Fruit fly (Drosophila melanogaster) whole organism, embryonic: ENCODE data around the gene Cdc42.

ENCODE experiments used
- CG10654 ChIP-seq: fragments of 200-800 bp; sonication (Bioruptor generic); optimal IDR thresholded peaks from 2 replicates; lab custom pipeline; 2016; ENCODE audit warnings: missing biosample characterization, missing genetic modification characterization
- CG10979 ChIP-seq: fragments of 200-800 bp; sonication (Bioruptor generic); optimal IDR thresholded peaks from 2 replicates; lab custom pipeline; 2018; ENCODE audit warnings: missing biosample characterization, mild to moderate bottlenecking, missing genetic modification characterization, moderate library complexity
- CG14710 ChIP-seq: fragments of 200-800 bp; sonication (Bioruptor generic); optimal IDR thresholded peaks from 3 replicates; lab custom pipeline; 2019; ENCODE audit warnings: missing biosample characterization, mild to moderate bottlenecking, missing genetic modification characterization, moderate library complexity
- CG15514 ChIP-seq: fragments of 200-800 bp; sonication (Bioruptor generic); optimal IDR thresholded peaks from 3 replicates; lab custom pipeline; 2017; ENCODE audit warnings: missing biosample characterization, missing genetic modification characterization, mild to moderate bottlenecking, moderate library complexity, missing genetic modification reagents
- CG17359 ChIP-seq: fragments of 200-800 bp; sonication (Bioruptor generic); optimal IDR thresholded peaks from 3 replicates; lab custom pipeline; 2018; ENCODE audit warnings: missing biosample characterization, mild to moderate bottlenecking, missing genetic modification characterization, moderate library complexity
- CG18764 ChIP-seq: fragments of 200-800 bp; sonication (Bioruptor generic); optimal IDR thresholded peaks from 3 replicates; lab custom pipeline; 2016; ENCODE audit warnings: missing biosample characterization, missing genetic modification characterization
- CG2202 ChIP-seq: fragments of 200-800 bp; sonication (Bioruptor generic); optimal IDR thresholded peaks from 2 replicates; lab custom pipeline; 2018; ENCODE audit warnings: missing biosample characterization, mild to moderate bottlenecking, missing genetic modification characterization
- CG32767 ChIP-seq: fragments of 200-800 bp; sonication (Bioruptor generic); IDR thresholded peaks from 2 replicates; pipeline ENCODE4 v1.3.6; 2022; ENCODE audit warnings: missing biosample characterization, missing genetic modification characterization
- CG34376 ChIP-seq: fragments of 200-800 bp; sonication (Bioruptor generic); optimal IDR thresholded peaks from 2 replicates; lab custom pipeline; 2018; ENCODE audit warnings: missing biosample characterization, mild to moderate bottlenecking, missing genetic modification characterization
- CG4820 ChIP-seq: fragments of 200-800 bp; sonication (Bioruptor generic); optimal IDR thresholded peaks from 3 replicates; lab custom pipeline; 2016; ENCODE audit warnings: missing biosample characterization, missing genetic modification characterization
- CG7987 ChIP-seq: fragments of 200-800 bp; sonication (Bioruptor generic); optimal IDR thresholded peaks from 2 replicates; lab custom pipeline; 2018; ENCODE audit warnings: missing biosample characterization, mild to moderate bottlenecking, missing genetic modification characterization, moderate library complexity
- CG8281 ChIP-seq: fragments of 200-800 bp; sonication (Bioruptor generic); optimal IDR thresholded peaks from 2 replicates; lab custom pipeline; 2018; ENCODE audit warnings: missing biosample characterization, mild to moderate bottlenecking, missing genetic modification characterization, moderate library complexity
- CG8359 ChIP-seq: fragments of 200-800 bp; sonication (Bioruptor generic); optimal IDR thresholded peaks from 2 replicates; lab custom pipeline; 2017; ENCODE audit warnings: missing biosample characterization, mild to moderate bottlenecking, missing genetic modification characterization, borderline replicate concordance
- CG8765 ChIP-seq: fragments of 200-800 bp; sonication (Bioruptor generic); IDR thresholded peaks from 2 replicates; pipeline ENCODE4 v1.3.6; 2022; ENCODE audit warnings: missing biosample characterization, missing genetic modification characterization
- CG8924 ChIP-seq: fragments of 200-800 bp; optimal IDR thresholded peaks from 3 replicates; lab custom pipeline; 2019; ENCODE audit warnings: missing biosample characterization, mild to moderate bottlenecking, missing genetic modification characterization, moderate library complexity
- CG9727 ChIP-seq: fragments of 200-800 bp; sonication (Bioruptor generic); optimal IDR thresholded peaks from 3 replicates; lab custom pipeline; 2017; ENCODE audit warnings: missing biosample characterization, mild to moderate bottlenecking, missing genetic modification characterization
- CG9797 ChIP-seq: fragments of 200-800 bp; sonication (Bioruptor generic); optimal IDR thresholded peaks from 3 replicates; lab custom pipeline; 2018; ENCODE audit warnings: missing biosample characterization, mild to moderate bottlenecking, missing genetic modification characterization
- CHES-1-like ChIP-seq: fragments of 200-800 bp; sonication (Bioruptor generic); optimal IDR thresholded peaks from 2 replicates; lab custom pipeline; 2016; ENCODE audit warnings: missing biosample characterization, missing genetic modification characterization
- Deaf1 ChIP-seq: fragments of 200-800 bp; optimal IDR thresholded peaks from 3 replicates; lab custom pipeline; 2019; ENCODE audit warnings: missing biosample characterization, mild to moderate bottlenecking, missing genetic modification characterization, moderate library complexity
- Dfd ChIP-seq, 2 experiments: fragments of >200 bp; optimal IDR thresholded peaks; 2 replicates each; lab custom pipeline; 2017; ENCODE audit warnings: missing biosample characterization in 2 of 2, missing genetic modification characterization in 2 of 2
- Doc3 ChIP-seq: fragments of 200-800 bp; sonication (Bioruptor generic); IDR thresholded peaks from 3 replicates; pipeline ENCODE4 v1.3.6; 2022; ENCODE audit warnings: missing biosample characterization, missing genetic modification characterization; ENCODE audit not compliant: partially characterized antibody
- E2f2 ChIP-seq: fragments of 200-800 bp; sonication (Bioruptor generic); IDR thresholded peaks from 2 replicates; pipeline ENCODE4 v1.3.6; 2022; ENCODE audit warnings: missing biosample characterization, missing genetic modification characterization
- Ets65A ChIP-seq: fragments of 200-800 bp; sonication (Bioruptor generic); peaks from one replicate; lab custom pipeline; 2016; ENCODE audit warnings: missing biosample characterization, missing genetic modification characterization
- HHEX ChIP-seq: fragments of 200-800 bp; sonication (Bioruptor generic); optimal IDR thresholded peaks from 3 replicates; lab custom pipeline; 2017; ENCODE audit warnings: missing biosample characterization, mild to moderate bottlenecking, missing genetic modification characterization, missing genetic modification reagents
- MBD-R2 ChIP-seq: fragments of 200-800 bp; sonication (Bioruptor generic); IDR thresholded peaks from 2 replicates; pipeline ENCODE4 v1.3.6; 2022; ENCODE audit warnings: missing biosample characterization, missing genetic modification characterization
- Med ChIP-seq: fragments of 200-800 bp; sonication (Bioruptor generic); peaks from one replicate; lab custom pipeline; 2016; ENCODE audit warnings: missing biosample characterization, missing genetic modification characterization, mild to moderate bottlenecking, inconsistent platforms, moderate library complexity
- Mrtf ChIP-seq: fragments of 200-800 bp; sonication (Bioruptor generic); IDR thresholded peaks from 3 replicates; pipeline ENCODE4 v1.3.6; 2022; ENCODE audit warnings: missing biosample characterization, missing genetic modification characterization
- Myb ChIP-seq: fragments of 200-800 bp; sonication (Bioruptor generic); optimal IDR thresholded peaks from 2 replicates; lab custom pipeline; 2016; ENCODE audit warnings: missing biosample characterization, missing genetic modification characterization
- NC2β ChIP-seq: fragments of 200-800 bp; sonication (Bioruptor generic); optimal IDR thresholded peaks from 2 replicates; lab custom pipeline; 2016; ENCODE audit warnings: missing biosample characterization, missing genetic modification characterization
- PHDP ChIP-seq: fragments of 200-800 bp; sonication (Bioruptor generic); optimal IDR thresholded peaks from 3 replicates; lab custom pipeline; 2018; ENCODE audit warnings: missing biosample characterization, mild to moderate bottlenecking, missing genetic modification characterization, moderate library complexity
- Rfx ChIP-seq: fragments of 200-800 bp; sonication (Bioruptor generic); IDR thresholded peaks from 2 replicates; pipeline ENCODE4 v1.3.6; 2022; ENCODE audit warnings: missing biosample characterization, missing genetic modification characterization
- Sry-δ ChIP-seq: fragments of 200-800 bp; sonication (Bioruptor generic); optimal IDR thresholded peaks from 2 replicates; lab custom pipeline; 2016; ENCODE audit warnings: missing biosample characterization, missing genetic modification characterization
- Taf1 ChIP-seq: fragments of 200-800 bp; sonication (Bioruptor generic); IDR thresholded peaks from 2 replicates; pipeline ENCODE4 v1.3.6; 2022; ENCODE audit warnings: missing biosample characterization, missing genetic modification characterization
- Tbp ChIP-seq: fragments of >200 bp; optimal IDR thresholded peaks from 2 replicates; lab custom pipeline; 2018; ENCODE audit warnings: missing biosample characterization, missing genetic modification characterization
- ara ChIP-seq: fragments of 200-800 bp; sonication (Bioruptor generic); IDR thresholded peaks from 2 replicates; pipeline ENCODE4 v1.3.6; 2022; ENCODE audit warnings: missing biosample characterization, missing genetic modification characterization
- bigmax ChIP-seq: fragments of 200-800 bp; sonication (Bioruptor generic); optimal IDR thresholded peaks from 2 replicates; lab custom pipeline; 2018; ENCODE audit warnings: missing biosample characterization, mild to moderate bottlenecking, missing genetic modification characterization
- caup ChIP-seq: fragments of 200-800 bp; sonication (Bioruptor generic); optimal IDR thresholded peaks from 3 replicates; lab custom pipeline; 2017; ENCODE audit warnings: missing biosample characterization, mild to moderate bottlenecking, missing genetic modification characterization, moderate library complexity; ENCODE audit not compliant: severe bottlenecking
- dan ChIP-seq: fragments of 200-800 bp; sonication (Bioruptor generic); IDR thresholded peaks from 2 replicates; pipeline ENCODE4 v1.3.6; 2022; ENCODE audit warnings: missing biosample characterization, missing genetic modification characterization
- dimm ChIP-seq: fragments of 200-800 bp; sonication (Bioruptor generic); IDR thresholded peaks from 2 replicates; pipeline ENCODE4 v1.3.6; 2022; ENCODE audit warnings: missing biosample characterization, missing genetic modification characterization
- dm ChIP-seq: fragments of 200-800 bp; sonication (Bioruptor generic); optimal IDR thresholded peaks from 3 replicates; lab custom pipeline; 2016; ENCODE audit warnings: missing biosample characterization, missing genetic modification characterization
- gfzf ChIP-seq: fragments of 200-800 bp; sonication (Bioruptor generic); optimal IDR thresholded peaks from 2 replicates; lab custom pipeline; 2016; ENCODE audit warnings: missing biosample characterization, mild to moderate bottlenecking, missing genetic modification characterization, moderate library complexity
- gro ChIP-seq: fragments of 200-800 bp; sonication (Bioruptor generic); optimal IDR thresholded peaks from 2 replicates; lab custom pipeline; 2016; ENCODE audit warnings: missing biosample characterization, missing genetic modification characterization
- prd ChIP-seq, 3 experiments: fragments of >200 bp in 2 of 3; fragments of 200-800 bp in 1 of 3; sonication (Bioruptor generic) in 1 of 3; optimal IDR thresholded peaks in 2 of 3; IDR thresholded peaks in 1 of 3; 2 replicates in 2 of 3; 3 replicates in 1 of 3; pipeline versions ENCODE4 v1.3.6 to Lab custom; 2017 to 2022; ENCODE audit warnings: missing biosample characterization in 1 of 3, missing genetic modification characterization in 1 of 3
- scrt ChIP-seq: fragments of 200-800 bp; sonication (Bioruptor generic); optimal IDR thresholded peaks from 2 replicates; lab custom pipeline; 2018; ENCODE audit warnings: missing biosample characterization, mild to moderate bottlenecking, missing genetic modification characterization, moderate library complexity
- sd ChIP-seq: fragments of 200-800 bp; sonication (Bioruptor generic); optimal IDR thresholded peaks from 3 replicates; lab custom pipeline; 2018; ENCODE audit warnings: missing biosample characterization, mild to moderate bottlenecking, missing genetic modification characterization, moderate library complexity
- sens-2 ChIP-seq: fragments of 200-800 bp; sonication (Bioruptor generic); IDR thresholded peaks from 2 replicates; pipeline ENCODE4 v1.3.6; 2022; ENCODE audit warnings: missing biosample characterization, missing genetic modification characterization
- stwl ChIP-seq: fragments of 200-800 bp; sonication (Bioruptor generic); optimal IDR thresholded peaks from 3 replicates; lab custom pipeline; 2018; ENCODE audit warnings: missing biosample characterization, mild to moderate bottlenecking, missing genetic modification characterization, moderate library complexity
- sug ChIP-seq: fragments of 200-800 bp; optimal IDR thresholded peaks from 2 replicates; lab custom pipeline; 2019; ENCODE audit warnings: missing biosample characterization, mild to moderate bottlenecking, missing genetic modification characterization, moderate library complexity
- trem ChIP-seq: fragments of 200-800 bp; optimal IDR thresholded peaks from 3 replicates; lab custom pipeline; 2019; ENCODE audit warnings: missing biosample characterization, mild to moderate bottlenecking, missing genetic modification characterization, moderate library complexity

The Cdc42 gene

DNA sequence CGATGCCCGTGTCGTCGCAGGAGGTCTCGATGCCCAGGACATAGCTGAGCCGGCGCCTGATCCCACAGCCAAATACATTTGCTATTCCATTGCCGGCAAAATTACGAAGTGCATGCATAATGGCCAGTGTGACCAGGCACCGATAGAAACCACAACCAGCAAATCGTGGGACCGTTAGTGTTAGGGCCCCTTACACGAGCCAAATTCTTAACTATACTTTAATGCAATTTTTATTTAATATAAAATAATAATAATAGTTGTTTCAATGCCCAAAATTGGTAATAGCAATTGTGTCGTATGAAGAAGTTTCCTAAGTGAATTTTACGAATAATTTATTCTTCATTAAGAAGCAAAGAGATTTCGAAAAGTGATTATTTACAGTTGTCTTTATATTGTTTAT is 4.7 kb downstream of the Cdc42 start, which contains the start of gene Tcs4 (continued):
- TF ChIP-seq CG7987: no peak
- peak; percentile 43 for TF ChIP-seq trem (tag; lab: Kevin White, UChicago)

DNA sequence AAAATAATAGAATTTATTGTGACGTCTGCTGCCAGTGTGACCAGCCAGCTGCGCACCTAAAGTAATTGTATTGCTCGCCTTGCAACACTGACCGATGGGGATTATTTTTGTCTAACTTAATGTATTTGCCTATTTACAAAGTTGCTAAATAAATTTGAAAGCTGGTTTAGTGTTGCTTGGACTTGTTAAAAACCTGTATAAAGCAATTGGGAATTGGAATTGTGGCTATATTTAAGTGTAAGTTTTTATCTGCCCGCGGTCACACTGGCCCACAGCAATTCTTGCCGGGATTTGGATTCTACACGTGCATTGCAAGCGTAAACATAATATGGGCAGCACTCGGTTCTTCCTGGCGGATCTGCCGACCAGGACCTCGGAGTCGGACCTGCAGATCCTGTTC is 7.2 kb downstream of the Cdc42 start, which contains the start of the genes CG14230 and CG14232:
CG14230 (plus strand) TSS at position 94 of the 400 bp plus-strand sequence.
CG14232 (minus strand) TSS at position 177 of the 400 bp plus-strand sequence.
- no peak for TF ChIP-seq CG9727 (GFP tag; lab: Kevin White, UChicago)
- no peak for TF ChIP-seq CG2202 (tag; lab: Kevin White, UChicago)
- no peak for TF ChIP-seq scrt
- no peak for TF ChIP-seq CG4820 (GFP tag; lab: Kevin White, UChicago)
- no peak for TF ChIP-seq sd (tag; lab: Kevin White, UChicago)
- TF ChIP-seq CG8765 (GFP tag; lab: Robert Waterston, UW): 0 out of 2 replicates have a peak, but pooled peaks have one; percentile 17
- TF ChIP-seq CG15514 (GFP tag; lab: Kevin White, UChicago): peak; percentile 41
- peak; percentile 86 for TF ChIP-seq Med (GFP tag; lab: Kevin White, UChicago)
- no peak for TF ChIP-seq CG32767 (GFP tag; lab: Robert Waterston, UW)
- TF ChIP-seq CHES-1-like: peak; percentile 62
- TF ChIP-seq Sry-δ (GFP tag; lab: Kevin White, UChicago): peak; percentile 14
- peak; percentile 88 for TF ChIP-seq MBD-R2 (GFP tag; lab: Robert Waterston, UW)
- TF ChIP-seq NC2β (GFP tag; lab: Kevin White, UChicago): no peak
- TF ChIP-seq Ets65A (GFP tag; lab: Kevin White, UChicago): peak; percentile 90
- TF ChIP-seq Deaf1: no peak
- TF ChIP-seq dm (GFP tag; lab: Kevin White, UChicago): peak; percentile 84
- TF ChIP-seq E2f2 (GFP tag; lab: Robert Waterston, UW): peak; percentile 51
- TF ChIP-seq prd (optimal IDR thresholded peaks at IDR 0.05; lab: Kevin White, UChicago): no peak
- TF ChIP-seq prd (GFP tag; IDR thresholded peaks at IDR 0.05; lab: Robert Waterston, UW): no peak
- peak; percentile 11 for TF ChIP-seq CG8924 (tag; lab: Kevin White, UChicago)
- TF ChIP-seq CG8281 (tag; lab: Kevin White, UChicago): no peak
- TF ChIP-seq CG10654 (GFP tag; lab: Kevin White, UChicago): no peak
- peak; percentile 81 for TF ChIP-seq CG9797 (GFP tag; lab: Kevin White, UChicago)
- no peak for TF ChIP-seq ara (GFP tag; lab: Robert Waterston, UW)
- peak; percentile 21 for TF ChIP-seq CG18764 (GFP tag; lab: Kevin White, UChicago)
- TF ChIP-seq bigmax (GFP tag; lab: Kevin White, UChicago): no peak
- peak; percentile 22 for TF ChIP-seq Myb
- TF ChIP-seq CG14710: peak; percentile 62
- TF ChIP-seq Mrtf (GFP tag; lab: Robert Waterston, UW): no peak
- no peak for TF ChIP-seq dan
- no peak for TF ChIP-seq CG17359 (tag; lab: Kevin White, UChicago)
- no peak for TF ChIP-seq HHEX (GFP tag; lab: Kevin White, UChicago)
- 0 out of 2 replicates have a peak, but pooled peaks have one; percentile 23 for TF ChIP-seq Rfx (GFP tag; lab: Robert Waterston, UW)
- peak; percentile 87 for TF ChIP-seq gfzf
- TF ChIP-seq CG34376 (GFP tag; lab: Kevin White, UChicago): no peak
- TF ChIP-seq CG8359 (GFP tag; lab: Kevin White, UChicago): no peak
- no peak for TF ChIP-seq Dfd (GFP tag; optimal IDR thresholded peaks at IDR 0.05; lab: Kevin White, UChicago)
- no peak for TF ChIP-seq Doc3 (GFP tag; lab: Robert Waterston, UW)
- peak; percentile 9 for TF ChIP-seq CG10979 (tag; lab: Kevin White, UChicago)
- TF ChIP-seq Taf1 (GFP tag; lab: Robert Waterston, UW): no peak
- no peak for TF ChIP-seq caup
- no peak for TF ChIP-seq sens-2 (GFP tag; lab: Robert Waterston, UW)
- peak; percentile 19 for TF ChIP-seq sug (tag; lab: Kevin White, UChicago)
- TF ChIP-seq gro (GFP tag; lab: Kevin White, UChicago): peak; percentile 8
- TF ChIP-seq dimm (GFP tag; lab: Robert Waterston, UW): no peak
- TF ChIP-seq stwl (tag; lab: Kevin White, UChicago): peak; percentile 89
- peak; percentile 17 for TF ChIP-seq Tbp (GFP tag; lab: Kevin White, UChicago)
- TF ChIP-seq PHDP (tag; lab: Kevin White, UChicago): peak; percentile 5
